Worm (Caenorhabditis elegans): ENCODE data around the gene nhr-212.

DNA sequence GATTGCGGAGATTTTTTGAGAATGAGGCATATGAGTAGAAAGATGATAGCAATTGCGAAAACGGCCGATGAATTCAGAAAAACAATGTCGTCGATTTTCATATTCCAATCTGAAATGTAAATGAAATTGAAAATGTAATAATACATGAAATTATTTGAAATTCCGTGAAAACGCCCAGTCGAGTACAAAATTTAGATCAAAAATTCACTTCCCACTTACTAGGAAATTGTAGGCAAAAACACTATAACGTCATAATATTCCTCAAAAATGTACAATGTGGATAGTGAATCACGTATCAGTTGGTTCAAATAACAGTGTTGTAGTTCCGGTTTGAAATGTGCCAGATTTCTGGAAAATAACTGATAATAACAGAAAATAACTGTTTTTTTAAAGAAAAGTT lies 16.6 kb downstream of the nhr-212 start, which contains the start of gene str-256:
- TF ChIP-seq F52B5.7 (tag; optimal IDR thresholded peaks at IDR 0.05) (no peak), chd-7 (tag; optimal IDR thresholded peaks at IDR 0.05) (no peak), Y67H2A.10 (GFP tag; conservative IDR thresholded peaks at IDR 0.05) (no peak), egrh-3 (GFP tag; IDR thresholded peaks at IDR 0.05) (no peak)

All from whole organism, young adult.